Fruit fly (Drosophila melanogaster) whole organism, embryonic: Measurements from ENCODE around the gene InR.

Source experiments
- ATbp ChIP-seq: fragments of 200-800 bp; sonication (Bioruptor generic); optimal IDR thresholded peaks from 2 replicates; lab custom pipeline; 2017; ENCODE audit warnings: missing biosample characterization, mild to moderate bottlenecking, missing genetic modification characterization, missing genetic modification reagents
- Bteb2 ChIP-seq: fragments of 200-800 bp; sonication (Bioruptor generic); optimal IDR thresholded peaks from 2 replicates; lab custom pipeline; 2016; ENCODE audit warnings: missing biosample characterization, missing genetic modification characterization
- CG10267 ChIP-seq: fragments of 200-800 bp; sonication (Bioruptor generic); optimal IDR thresholded peaks from 2 replicates; lab custom pipeline; 2018; ENCODE audit warnings: missing biosample characterization, mild to moderate bottlenecking, missing genetic modification characterization, moderate library complexity
- CG10321 ChIP-seq: fragments of 200-800 bp; sonication (Bioruptor generic); IDR thresholded peaks from 2 replicates; pipeline ENCODE4 v1.3.6; 2022; ENCODE audit warnings: missing biosample characterization, missing genetic modification characterization
- CG11398 ChIP-seq: fragments of 200-800 bp; sonication (Bioruptor generic); optimal IDR thresholded peaks from 2 replicates; lab custom pipeline; 2016; ENCODE audit warnings: missing biosample characterization, missing genetic modification characterization
- CG11695 ChIP-seq: fragments of 200-800 bp; sonication (Bioruptor generic); IDR thresholded peaks from 3 replicates; pipeline ENCODE4 v1.3.6; 2022; ENCODE audit warnings: missing biosample characterization, missing genetic modification characterization
- CG12942 ChIP-seq: fragments of 200-800 bp; sonication (Bioruptor generic); optimal IDR thresholded peaks from 3 replicates; lab custom pipeline; 2016; ENCODE audit warnings: missing biosample characterization, missing genetic modification characterization
- CG14441 ChIP-seq: fragments of 200-800 bp; sonication (Bioruptor generic); IDR thresholded peaks from 2 replicates; pipeline ENCODE4 v1.3.6; 2022; ENCODE audit warnings: missing biosample characterization, missing genetic modification characterization
- CG17829 ChIP-seq: fragments of 200-800 bp; optimal IDR thresholded peaks from 2 replicates; lab custom pipeline; 2019; ENCODE audit warnings: missing biosample characterization, mild to moderate bottlenecking, missing genetic modification characterization, moderate library complexity
- CG33213 ChIP-seq: fragments of 200-800 bp; sonication (Bioruptor generic); optimal IDR thresholded peaks from 3 replicates; lab custom pipeline; 2016; ENCODE audit warnings: missing biosample characterization, missing genetic modification characterization
- CG3407 ChIP-seq: fragments of 200-800 bp; sonication (Bioruptor generic); optimal IDR thresholded peaks from 2 replicates; lab custom pipeline; 2018; ENCODE audit warnings: missing biosample characterization, mild to moderate bottlenecking, missing genetic modification characterization
- CG4820 ChIP-seq: fragments of 200-800 bp; sonication (Bioruptor generic); optimal IDR thresholded peaks from 3 replicates; lab custom pipeline; 2016; ENCODE audit warnings: missing biosample characterization, missing genetic modification characterization
- CG5245 ChIP-seq: fragments of 200-800 bp; sonication (Bioruptor generic); optimal IDR thresholded peaks from 3 replicates; lab custom pipeline; 2016; ENCODE audit warnings: missing biosample characterization, missing genetic modification characterization
- CG6175 ChIP-seq: fragments of 200-800 bp; sonication (Bioruptor generic); IDR thresholded peaks from 3 replicates; pipeline ENCODE4 v1.3.6; 2022; ENCODE audit warnings: missing biosample characterization, missing genetic modification characterization
- CG9609 ChIP-seq: fragments of 200-800 bp; sonication (Bioruptor generic); optimal IDR thresholded peaks from 3 replicates; lab custom pipeline; 2016; ENCODE audit warnings: missing biosample characterization, missing genetic modification characterization
- CrebB ChIP-seq: fragments of 200-800 bp; sonication (Bioruptor generic); optimal IDR thresholded peaks from 3 replicates; lab custom pipeline; 2018; ENCODE audit warnings: missing biosample characterization, mild to moderate bottlenecking, missing genetic modification characterization
- Doc2 ChIP-seq: fragments of 200-800 bp; sonication (Bioruptor generic); IDR thresholded peaks from 2 replicates; pipeline ENCODE4 v1.3.6; 2022; ENCODE audit warnings: missing biosample characterization, missing genetic modification characterization
- E2f2 ChIP-seq: fragments of 200-800 bp; sonication (Bioruptor generic); IDR thresholded peaks from 2 replicates; pipeline ENCODE4 v1.3.6; 2022; ENCODE audit warnings: missing biosample characterization, missing genetic modification characterization
- Hmr ChIP-seq: fragments of 200-800 bp; sonication (Bioruptor generic); optimal IDR thresholded peaks from 3 replicates; lab custom pipeline; 2017; ENCODE audit warnings: mild to moderate bottlenecking, missing biosample characterization, missing genetic modification reagents, missing genetic modification characterization
- Hsf ChIP-seq: fragments of 200-800 bp; sonication (Bioruptor generic); optimal IDR thresholded peaks from 3 replicates; lab custom pipeline; 2016; ENCODE audit warnings: missing biosample characterization, missing genetic modification characterization
- Lhr ChIP-seq: fragments of 200-800 bp; sonication (Bioruptor generic); optimal IDR thresholded peaks from 3 replicates; lab custom pipeline; 2017; ENCODE audit warnings: mild to moderate bottlenecking, missing biosample characterization, missing genetic modification reagents, missing genetic modification characterization
- Myb ChIP-seq: fragments of 200-800 bp; sonication (Bioruptor generic); optimal IDR thresholded peaks from 2 replicates; lab custom pipeline; 2016; ENCODE audit warnings: missing biosample characterization, missing genetic modification characterization
- Nf-YC ChIP-seq: fragments of 200-800 bp; optimal IDR thresholded peaks from 3 replicates; lab custom pipeline; 2019; ENCODE audit warnings: missing biosample characterization, mild to moderate bottlenecking, missing genetic modification characterization, moderate library complexity
- NfI ChIP-seq: fragments of 200-800 bp; sonication (Bioruptor generic); optimal IDR thresholded peaks from 3 replicates; lab custom pipeline; 2018; ENCODE audit warnings: missing biosample characterization, mild to moderate bottlenecking, missing genetic modification characterization, moderate library complexity
- Oaz ChIP-seq: fragments of 200-800 bp; sonication (Bioruptor generic); IDR thresholded peaks from 2 replicates; pipeline ENCODE4 v1.3.6; 2022; ENCODE audit warnings: missing biosample characterization, missing genetic modification characterization
- Ptx1 ChIP-seq: fragments of 200-800 bp; sonication (Bioruptor generic); IDR thresholded peaks from 2 replicates; pipeline ENCODE4 v1.3.6; 2022; ENCODE audit warnings: missing biosample characterization, missing genetic modification characterization
- Sox102F ChIP-seq: fragments of 200-800 bp; sonication (Bioruptor generic); optimal IDR thresholded peaks from 2 replicates; lab custom pipeline; 2018; ENCODE audit warnings: missing biosample characterization, mild to moderate bottlenecking, missing genetic modification characterization, moderate library complexity
- ap ChIP-seq: fragments of 200-800 bp; sonication (Bioruptor generic); IDR thresholded peaks from 2 replicates; pipeline ENCODE4 v1.3.6; 2022; ENCODE audit warnings: missing biosample characterization, missing genetic modification characterization
- ara ChIP-seq: fragments of 200-800 bp; sonication (Bioruptor generic); IDR thresholded peaks from 2 replicates; pipeline ENCODE4 v1.3.6; 2022; ENCODE audit warnings: missing biosample characterization, missing genetic modification characterization
- ato ChIP-seq: fragments of 200-800 bp; sonication (Bioruptor generic); IDR thresholded peaks from 2 replicates; pipeline ENCODE4 v1.3.6; 2022; ENCODE audit warnings: missing biosample characterization, missing genetic modification characterization; ENCODE audit not compliant: partially characterized antibody
- bbx ChIP-seq: fragments of 200-800 bp; sonication (Bioruptor generic); IDR thresholded peaks from 2 replicates; pipeline ENCODE4 v1.3.6; 2022; ENCODE audit warnings: missing biosample characterization, missing genetic modification characterization; ENCODE audit not compliant: partially characterized antibody
- dysf ChIP-seq: fragments of 200-800 bp; sonication (Bioruptor generic); IDR thresholded peaks from 3 replicates; pipeline ENCODE4 v1.3.6; 2022; ENCODE audit warnings: missing biosample characterization, missing genetic modification characterization
- esg ChIP-seq: fragments of 200-800 bp; sonication (Bioruptor generic); conservative IDR thresholded peaks from 2 replicates; pipeline ENCODE4 v1.3.6; 2022; ENCODE audit warnings: missing biosample characterization, missing genetic modification characterization
- ewg ChIP-seq: fragments of 200-800 bp; sonication (Bioruptor generic); optimal IDR thresholded peaks from 3 replicates; lab custom pipeline; 2017; ENCODE audit warnings: mild to moderate bottlenecking, missing biosample characterization, missing genetic modification reagents, missing genetic modification characterization
- fu2 ChIP-seq: fragments of 200-800 bp; sonication (Bioruptor generic); optimal IDR thresholded peaks from 2 replicates; lab custom pipeline; 2016; ENCODE audit warnings: missing biosample characterization, missing genetic modification characterization
- her ChIP-seq: fragments of 200-800 bp; sonication (Bioruptor generic); optimal IDR thresholded peaks from 2 replicates; lab custom pipeline; 2016; ENCODE audit warnings: missing biosample characterization, missing genetic modification characterization
- jigr1 ChIP-seq: fragments of 200-800 bp; sonication (Bioruptor generic); IDR thresholded peaks from 3 replicates; pipeline ENCODE4 v1.3.6; 2022; ENCODE audit warnings: missing biosample characterization, missing genetic modification characterization
- kay ChIP-seq: fragments of 200-800 bp; sonication (Bioruptor generic); optimal IDR thresholded peaks from 2 replicates; lab custom pipeline; 2016; ENCODE audit warnings: missing biosample characterization, missing genetic modification characterization
- lilli ChIP-seq: fragments of 200-800 bp; sonication (Bioruptor generic); optimal IDR thresholded peaks from 3 replicates; lab custom pipeline; 2016; ENCODE audit warnings: missing biosample characterization, missing genetic modification characterization
- lmd ChIP-seq: fragments of 200-800 bp; sonication (Bioruptor generic); IDR thresholded peaks from 2 replicates; pipeline ENCODE4 v1.3.6; 2022; ENCODE audit warnings: missing biosample characterization, missing genetic modification characterization
- nerfin-2 ChIP-seq: fragments of 200-800 bp; sonication (Bioruptor generic); IDR thresholded peaks from 2 replicates; pipeline ENCODE4 v1.3.6; 2022; ENCODE audit warnings: missing biosample characterization, missing genetic modification characterization; ENCODE audit not compliant: partially characterized antibody
- sens-2 ChIP-seq: fragments of 200-800 bp; sonication (Bioruptor generic); IDR thresholded peaks from 2 replicates; pipeline ENCODE4 v1.3.6; 2022; ENCODE audit warnings: missing biosample characterization, missing genetic modification characterization
- slp2 ChIP-seq: fragments of 200-800 bp; sonication (Bioruptor generic); optimal IDR thresholded peaks from 2 replicates; lab custom pipeline; 2016; ENCODE audit warnings: missing biosample characterization, missing genetic modification characterization
- tio ChIP-seq: fragments of 200-800 bp; sonication (Bioruptor generic); optimal IDR thresholded peaks from 2 replicates; lab custom pipeline; 2017; ENCODE audit warnings: missing biosample characterization, missing genetic modification characterization, inconsistent platforms
- twi ChIP-seq: fragments of 200-800 bp; optimal IDR thresholded peaks from 2 replicates; lab custom pipeline; 2019; ENCODE audit warnings: missing biosample characterization, mild to moderate bottlenecking, missing genetic modification characterization, moderate library complexity
- zen2 ChIP-seq: fragments of 200-800 bp; sonication (Bioruptor generic); IDR thresholded peaks from 3 replicates; pipeline ENCODE4 v1.3.6; 2022; ENCODE audit warnings: missing biosample characterization, missing genetic modification characterization; ENCODE audit not compliant: partially characterized antibody

InR gene

dm6 chr3R:21658752-21659468 lies 39.8 kb upstream of the InR start (continued):
- TF ChIP-seq ATbp (GFP tag; lab: Kevin White, UChicago): no peak
- 0 out of 2 replicates have a peak, but pooled peaks have one; percentile 6 for TF ChIP-seq E2f2 (GFP tag; lab: Robert Waterston, UW)
- TF ChIP-seq CG14441 (GFP tag; lab: Robert Waterston, UW): no peak
- TF ChIP-seq Nf-YC (tag; lab: Kevin White, UChicago): no peak
- TF ChIP-seq Hmr: no peak
- TF ChIP-seq lilli (GFP tag; lab: Kevin White, UChicago): no peak
- TF ChIP-seq slp2 (GFP tag; lab: Kevin White, UChicago): no peak
- TF ChIP-seq Oaz: no peak
- no peak for TF ChIP-seq Ptx1
- TF ChIP-seq lmd (GFP tag; lab: Robert Waterston, UW): no peak
- TF ChIP-seq twi (tag; lab: Kevin White, UChicago): no peak
- no peak for TF ChIP-seq CG4820 (GFP tag; lab: Kevin White, UChicago)
- no peak for TF ChIP-seq CG12942 (GFP tag; lab: Kevin White, UChicago)
- TF ChIP-seq nerfin-2 (GFP tag; lab: Robert Waterston, UW): 0 out of 2 replicates have a peak, but pooled peaks have one; percentile 35
- no peak for TF ChIP-seq CrebB (tag; lab: Kevin White, UChicago)
- no peak for TF ChIP-seq dysf
- TF ChIP-seq esg (GFP tag; lab: Robert Waterston, UW): no peak
- no peak for TF ChIP-seq CG10321
- TF ChIP-seq ewg: no peak
- 0 out of 2 replicates have a peak, but pooled peaks have one; percentile 22 for TF ChIP-seq ap (GFP tag; lab: Robert Waterston, UW)
- TF ChIP-seq CG9609: no peak
- no peak for TF ChIP-seq her (GFP tag; lab: Kevin White, UChicago)
- TF ChIP-seq Doc2 (GFP tag; lab: Robert Waterston, UW): no peak
- TF ChIP-seq CG6175 (GFP tag; lab: Robert Waterston, UW): no peak
- TF ChIP-seq bbx (GFP tag; lab: Robert Waterston, UW): peak; percentile 37; the same call in 1 of the 2 replicates
- no peak for TF ChIP-seq Myb (GFP tag; lab: Kevin White, UChicago)
- TF ChIP-seq ara (GFP tag; lab: Robert Waterston, UW): no peak
- no peak for TF ChIP-seq fu2 (GFP tag; lab: Kevin White, UChicago)
- no peak for TF ChIP-seq CG10267
- TF ChIP-seq NfI: no peak
- TF ChIP-seq CG11398 (GFP tag; lab: Kevin White, UChicago): no peak
- no peak for TF ChIP-seq CG33213 (GFP tag; lab: Kevin White, UChicago)
- no peak for TF ChIP-seq CG3407 (GFP tag; lab: Kevin White, UChicago)
- TF ChIP-seq kay (GFP tag; lab: Kevin White, UChicago): no peak
- peak; percentile 70 for TF ChIP-seq ato (GFP tag; lab: Robert Waterston, UW)
- TF ChIP-seq zen2 (GFP tag; lab: Robert Waterston, UW): no peak
- peak; percentile 15 for TF ChIP-seq Sox102F (GFP tag; lab: Kevin White, UChicago)
- no peak for TF ChIP-seq Hsf (GFP tag; lab: Kevin White, UChicago)
- TF ChIP-seq tio (GFP tag; lab: Kevin White, UChicago): no peak
- TF ChIP-seq CG11695 (GFP tag; lab: Robert Waterston, UW): no peak
- no peak for TF ChIP-seq Bteb2
- no peak for TF ChIP-seq CG17829 (tag; lab: Kevin White, UChicago)
- no peak for TF ChIP-seq jigr1
- TF ChIP-seq sens-2 (GFP tag; lab: Robert Waterston, UW): no peak
- TF ChIP-seq Lhr (GFP tag; lab: Kevin White, UChicago): no peak
- TF ChIP-seq CG5245 (GFP tag; lab: Kevin White, UChicago): no peak
